Worm (Caenorhabditis elegans) whole organism, L4 larva: ENCODE measurements around the gene W03C9.1.
A peak's percentile ranks its signal among the peaks of the same experiment; 100 is the strongest.

Source experiments
- ama-1 ChIP-seq: fragments of 150-350 bp; optimal IDR thresholded peaks from 2 replicates; lab custom pipeline; 2014; ENCODE audit warnings: inconsistent platforms, mixed read lengths
- ceh-82 ChIP-seq: sonication (generic microtip); optimal IDR thresholded peaks from 2 replicates; lab custom pipeline; 2017; ENCODE audit warnings: missing biosample characterization, missing genetic modification characterization
- egl-27 ChIP-seq: sonication (generic microtip); optimal IDR thresholded peaks from 3 replicates; lab custom pipeline; 2017; ENCODE audit warnings: missing biosample characterization, missing genetic modification reagents, missing genetic modification characterization
- egl-43 ChIP-seq: fragments of 200-800 bp; sonication (Bioruptor generic); IDR thresholded peaks from 2 replicates; pipeline ENCODE4 v1.3.6; 2022; ENCODE audit warnings: missing genetic modification reagents, missing genetic modification characterization, missing compliant biosample characterization
- lin-39 ChIP-seq: fragments of 150-350 bp; optimal IDR thresholded peaks from 2 replicates; lab custom pipeline; 2014; ENCODE audit warnings: missing biosample characterization, missing genetic modification reagents, missing genetic modification characterization
- mdl-1 ChIP-seq, 2 experiments: fragments of 150-350 bp in 1 of 2; sonication (generic microtip) in 1 of 2; optimal IDR thresholded peaks; 2 replicates each; lab custom pipeline; 2014 to 2017; ENCODE audit warnings: missing biosample characterization in 2 of 2, missing genetic modification characterization in 2 of 2
- nhr-102 ChIP-seq: sonication (generic microtip); optimal IDR thresholded peaks from 2 replicates; lab custom pipeline; 2016; ENCODE audit warnings: mild to moderate bottlenecking, missing genetic modification characterization, moderate library complexity, missing compliant biosample characterization
- nhr-11 ChIP-seq: fragments of 150-350 bp; optimal IDR thresholded peaks from 2 replicates; lab custom pipeline; 2014; ENCODE audit warnings: missing biosample characterization, missing genetic modification characterization
- nhr-41 ChIP-seq: fragments of 200-800 bp; sonication (Bioruptor generic); IDR thresholded peaks from 2 replicates; pipeline ENCODE4 v1.3.6; 2022; ENCODE audit warnings: missing genetic modification reagents, missing genetic modification characterization, missing compliant biosample characterization
- snpc-4 ChIP-seq: fragments of 150-350 bp; optimal IDR thresholded peaks from 2 replicates; lab custom pipeline; 2014; ENCODE audit warnings: missing biosample characterization, missing genetic modification characterization
- zfp-2 ChIP-seq: sonication (generic microtip); optimal IDR thresholded peaks from 2 replicates; lab custom pipeline; 2016; ENCODE audit warnings: mild to moderate bottlenecking, missing genetic modification characterization, missing compliant biosample characterization

DNA sequence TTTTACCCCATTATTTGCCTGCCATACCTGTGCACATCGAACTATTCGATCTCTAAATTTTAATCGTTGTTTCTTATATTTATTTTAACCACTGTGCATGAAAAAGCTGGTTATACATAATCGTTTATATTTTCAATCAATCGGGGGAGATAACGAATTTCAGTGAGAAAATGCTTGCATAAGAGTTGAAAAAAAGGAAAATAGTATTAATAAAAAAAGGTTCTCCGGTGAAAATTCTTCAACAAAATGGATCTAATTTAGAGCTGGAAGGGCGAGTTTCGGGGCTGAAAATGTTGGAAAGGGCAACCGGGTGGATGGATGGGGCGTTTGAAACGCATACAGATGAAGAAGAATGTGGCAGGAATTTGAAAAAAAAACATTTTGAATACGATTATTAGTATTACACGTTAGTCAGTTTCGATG lies 44.4 kb downstream of the W03C9.1 start:
- TF ChIP-seq zfp-2 (tag; lab: Kevin White, UChicago) (no peak), ama-1 (lab: Kevin White, UChicago) (peak; percentile 48), mdl-1 (tag; optimal IDR thresholded peaks at IDR 0.05; lab: Kevin White, UChicago) (no peak), egl-43 (GFP tag; lab: Robert Waterston, UW) (0 out of 2 replicates have a peak, but pooled peaks have one; percentile 15), lin-39 (no peak), nhr-41 (GFP tag; lab: Robert Waterston, UW) (no peak), ceh-82 (tag; lab: Kevin White, UChicago) (no peak), egl-27 (tag; lab: Kevin White, UChicago) (no peak), nhr-11 (tag; lab: Kevin White, UChicago) (no peak), snpc-4 (tag; lab: Kevin White, UChicago) (no peak), nhr-102 (tag; lab: Kevin White, UChicago) (no peak)
